Fruit fly (Drosophila melanogaster): ENCODE data around the gene bur.

Gene bur

DNA sequence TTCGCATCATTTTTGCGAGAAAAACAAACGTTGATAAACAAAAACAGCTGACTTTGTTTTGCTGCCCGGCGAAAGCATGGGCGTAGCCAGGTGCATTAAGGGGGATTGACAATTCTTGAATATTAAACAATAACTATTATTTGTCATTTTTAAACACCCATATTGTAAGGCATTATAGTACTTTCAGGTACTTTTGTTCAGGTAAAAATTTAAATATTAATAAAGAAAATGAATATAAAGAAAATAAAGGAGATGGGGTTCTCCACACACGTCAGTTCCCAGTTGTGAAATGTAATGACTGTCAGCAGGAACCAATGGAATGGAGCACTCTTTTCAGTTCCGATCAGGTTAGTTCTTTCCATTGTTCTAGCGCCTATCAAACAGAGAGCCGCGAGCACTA lies 20.9 kb downstream of the bur start, which contains the start of the genes Coq3 and Pld3 (continued):
- TF ChIP-seq MBD-R2 (GFP tag; IDR thresholded peaks at IDR 0.05) (peak; percentile 81), CG4730 (GFP tag; IDR thresholded peaks at IDR 0.05) (peak; percentile 55; the same call in 1 of the 2 replicates), D19A (tag; optimal IDR thresholded peaks at IDR 0.05) (peak; percentile 72), bcd (GFP tag; optimal IDR thresholded peaks at IDR 0.05) (peak; percentile 80), Ravus (GFP tag; IDR thresholded peaks at IDR 0.05) (no peak; the same call in 1 of the 2 replicates), CG14965 (GFP tag; optimal IDR thresholded peaks at IDR 0.05; ENCODE audit: borderline replicate concordance) (no peak), gcm2 (GFP tag; optimal IDR thresholded peaks at IDR 0.05) (no peak), pnt (GFP tag; optimal IDR thresholded peaks at IDR 0.05) (peak; percentile 50), CG6175 (GFP tag; IDR thresholded peaks at IDR 0.05) (no peak), CG7839 (tag; optimal IDR thresholded peaks at IDR 0.05) (peak; percentile 86), gsb-n (tag; optimal IDR thresholded peaks at IDR 0.05) (peak; percentile 61), Myb (GFP tag; optimal IDR thresholded peaks at IDR 0.05) (peak; percentile 14), twi (tag; optimal IDR thresholded peaks at IDR 0.05) (peak; percentile 57), mld (GFP tag; IDR thresholded peaks at IDR 0.05; ENCODE audit: partially characterized antibody) (no peak), Pdp1 (GFP tag; optimal IDR thresholded peaks at IDR 0.05) (peak; percentile 55 to 66), CG4617 (GFP tag; optimal IDR thresholded peaks at IDR 0.05; ENCODE audit: borderline replicate concordance) (peak; percentile 50), Nf-YB (GFP tag; optimal IDR thresholded peaks at IDR 0.05) (peak; percentile 58), slbo (GFP tag; IDR thresholded peaks at IDR 0.05) (peak; percentile 89), CTCF (GFP tag; optimal IDR thresholded peaks at IDR 0.05) (peak; percentile 21), caup (GFP tag; optimal IDR thresholded peaks at IDR 0.05; ENCODE audit: severe bottlenecking) (peak; percentile 75), cwo (GFP tag; optimal IDR thresholded peaks at IDR 0.05) (peak; percentile 80), Fer2 (tag; optimal IDR thresholded peaks at IDR 0.05) (peak; percentile 71), trh (GFP tag; optimal IDR thresholded peaks at IDR 0.05) (peak; percentile 19), CG17385 (GFP tag; optimal IDR thresholded peaks at IDR 0.05) (peak; percentile 74), Dref (GFP tag; IDR thresholded peaks at IDR 0.05) (no peak), cas (GFP tag; IDR thresholded peaks at IDR 0.05) (no peak), ro (GFP tag; IDR thresholded peaks at IDR 0.05) (no peak), Sox102F (GFP tag; optimal IDR thresholded peaks at IDR 0.05) (peak; percentile 87), Trl (optimal IDR thresholded peaks at IDR 0.05) (no peak), Trl (GFP tag; optimal IDR thresholded peaks at IDR 0.05) (peak; percentile 72), ap (GFP tag; IDR thresholded peaks at IDR 0.05) (0 out of 2 replicates have a peak, but pooled peaks have one; percentile 19), sens-2 (GFP tag; IDR thresholded peaks at IDR 0.05) (peak; percentile 81), CG17612 (GFP tag; IDR thresholded peaks at IDR 0.05) (no peak), CG12744 (GFP tag; optimal IDR thresholded peaks at IDR 0.05) (peak; percentile 63), wor (GFP tag; IDR thresholded peaks at IDR 0.05) (no peak), row (GFP tag; IDR thresholded peaks at IDR 0.05) (peak; percentile 85), pzg (GFP tag; optimal IDR thresholded peaks at IDR 0.05) (peak; percentile 32), Chrac-16 (GFP tag; optimal IDR thresholded peaks at IDR 0.05) (peak; percentile 76), CG5953 (GFP tag; IDR thresholded peaks at IDR 0.05) (peak; percentile 61; the same call in 1 of the 2 replicates), Stat92E (GFP tag; optimal IDR thresholded peaks at IDR 0.05) (no peak), GATAe (GFP tag; conservative IDR thresholded peaks at IDR 0.05) (no peak), eve (GFP tag; optimal IDR thresholded peaks at IDR 0.05) (no peak), pb (GFP tag; optimal IDR thresholded peaks at IDR 0.05) (no peak), Gsc (GFP tag; IDR thresholded peaks at IDR 0.05) (no peak), zfh1 (GFP tag; IDR thresholded peaks at IDR 0.05) (peak; percentile 90), tin (GFP tag; optimal IDR thresholded peaks at IDR 0.05) (peak; percentile 87), ab (GFP tag; optimal IDR thresholded peaks at IDR 0.05) (peak; percentile 30), tap (tag; optimal IDR thresholded peaks at IDR 0.05) (peak; percentile 72), Nf-YA (GFP tag; IDR thresholded peaks at IDR 0.05) (peak; percentile 69), CG32532 (GFP tag; IDR thresholded peaks at IDR 0.05) (peak; percentile 88), CG2129 (GFP tag; IDR thresholded peaks at IDR 0.05; ENCODE audit: partially characterized antibody) (no peak), CG10654 (GFP tag; optimal IDR thresholded peaks at IDR 0.05) (peak; percentile 83)

All from whole organism, embryonic.